Fruit fly (Drosophila melanogaster) whole organism, wandering third instar larva: ENCODE measurements around the gene CG9389.

Experiments used
- Sp1 ChIP-seq: fragments of 200-800 bp; sonication (Bioruptor generic); optimal IDR thresholded peaks from 3 replicates; lab custom pipeline; 2019; ENCODE audit warnings: missing biosample characterization, mild to moderate bottlenecking, missing genetic modification characterization, moderate library complexity
- br ChIP-seq: fragments of 200-800 bp; sonication (Bioruptor generic); optimal IDR thresholded peaks from 2 replicates; lab custom pipeline; 2016; ENCODE audit warnings: missing biosample characterization, missing genetic modification characterization
- brk ChIP-seq: fragments of 200-800 bp; sonication (Bioruptor generic); optimal IDR thresholded peaks from 2 replicates; lab custom pipeline; 2016; ENCODE audit warnings: missing biosample characterization, mild to moderate bottlenecking, missing genetic modification characterization
- dl ChIP-seq, 2 experiments: fragments of 175-275, 200-275 bp in 1 of 2; fragments of 200-275 bp in 1 of 2; sonication (Bioruptor generic); optimal IDR thresholded peaks; lab custom pipeline; 2018; ENCODE audit warnings: mild to moderate bottlenecking in 2 of 2, missing biosample characterization in 2 of 2, missing genetic modification characterization in 2 of 2, moderate library complexity in 2 of 2; ENCODE audit not compliant: partially characterized antibody in 2 of 2, insufficient read depth in 1 of 2
- pan ChIP-seq: fragments of >200 bp; optimal IDR thresholded peaks from 2 replicates; lab custom pipeline; 2017

DNA sequence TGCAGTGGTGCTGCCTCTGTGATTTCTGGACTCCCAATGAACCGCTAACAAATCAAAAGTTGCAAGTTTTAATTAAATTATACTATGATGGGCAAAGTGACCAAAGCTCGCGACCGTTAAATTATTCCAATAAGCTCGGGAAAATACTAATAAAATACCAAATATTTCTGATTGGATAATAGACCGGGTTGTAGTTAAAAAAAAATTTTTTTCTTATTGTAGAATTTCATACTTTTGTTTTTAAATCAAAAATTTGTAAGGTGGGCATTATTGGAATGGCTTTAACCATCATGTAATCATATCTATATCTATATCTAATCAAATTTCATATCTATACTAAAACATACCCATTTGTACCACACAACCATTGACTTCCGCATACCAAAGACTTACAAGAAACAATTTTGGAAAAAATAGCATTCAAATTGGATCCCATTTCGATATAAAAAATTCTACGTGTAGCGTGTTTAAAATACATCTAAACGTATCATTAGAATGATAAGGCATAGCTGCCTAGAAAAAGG lies 2.5 kb downstream of the CG9389 start, which contains the start of gene CG9391:
- TF ChIP-seq br (GFP tag; lab: Kevin White, UChicago) (no peak), brk (GFP tag; lab: Kevin White, UChicago) (no peak), dl (GFP tag; optimal IDR thresholded peaks at IDR 0.05; lab: Kevin White, UChicago; ENCODE audit: insufficient read depth in 1 of 2, partially characterized antibody in 2 of 2) (no peak), pan (lab: Kevin White, UChicago) (no peak), Sp1 (no peak)
